Fruit fly (Drosophila melanogaster) whole organism, embryonic: ENCODE data around the gene CG43072.

ENCODE experiments used
- Adf1 ChIP-seq: fragments of 200-800 bp; sonication (Bioruptor generic); IDR thresholded peaks from 2 replicates; pipeline ENCODE4 v1.3.6; 2022; ENCODE audit warnings: missing biosample characterization, missing genetic modification characterization
- BtbVII ChIP-seq: fragments of 200-800 bp; sonication (Bioruptor generic); optimal IDR thresholded peaks from 3 replicates; lab custom pipeline; 2017; ENCODE audit warnings: missing biosample characterization, mild to moderate bottlenecking, missing genetic modification characterization
- CG12071 ChIP-seq: fragments of 200-800 bp; sonication (Bioruptor generic); optimal IDR thresholded peaks from 3 replicates; lab custom pipeline; 2018; ENCODE audit warnings: missing biosample characterization, mild to moderate bottlenecking, missing genetic modification characterization
- CG12219 ChIP-seq: fragments of 200-800 bp; sonication (Bioruptor generic); optimal IDR thresholded peaks from 3 replicates; lab custom pipeline; 2018; ENCODE audit warnings: missing biosample characterization, mild to moderate bottlenecking, missing genetic modification characterization
- CG12299 ChIP-seq: fragments of 200-800 bp; sonication (Bioruptor generic); optimal IDR thresholded peaks from 2 replicates; lab custom pipeline; 2018; ENCODE audit warnings: missing biosample characterization, mild to moderate bottlenecking, missing genetic modification characterization
- CG15601 ChIP-seq: fragments of 200-800 bp; sonication (Bioruptor generic); optimal IDR thresholded peaks from 3 replicates; lab custom pipeline; 2019; ENCODE audit warnings: missing biosample characterization, mild to moderate bottlenecking, missing genetic modification characterization, moderate library complexity
- CG1603 ChIP-seq: fragments of 200-800 bp; sonication (Bioruptor generic); optimal IDR thresholded peaks from 2 replicates; lab custom pipeline; 2019; ENCODE audit warnings: missing biosample characterization, mild to moderate bottlenecking, missing genetic modification characterization, moderate library complexity
- CG16813 ChIP-seq: fragments of 200-800 bp; sonication (Bioruptor generic); IDR thresholded peaks from 3 replicates; pipeline ENCODE4 v1.3.6; 2022; ENCODE audit warnings: missing biosample characterization, missing genetic modification characterization; ENCODE audit not compliant: partially characterized antibody
- CG17385 ChIP-seq: fragments of 200-800 bp; sonication (Bioruptor generic); optimal IDR thresholded peaks from 3 replicates; lab custom pipeline; 2018; ENCODE audit warnings: missing biosample characterization, mild to moderate bottlenecking, missing genetic modification characterization
- CG2199 ChIP-seq: fragments of 200-800 bp; sonication (Bioruptor generic); IDR thresholded peaks from 3 replicates; pipeline ENCODE4 v1.3.6; 2022; ENCODE audit warnings: missing biosample characterization, missing genetic modification characterization
- CG2678 ChIP-seq: fragments of 200-800 bp; sonication (Bioruptor generic); optimal IDR thresholded peaks from 3 replicates; lab custom pipeline; 2019; ENCODE audit warnings: missing biosample characterization, mild to moderate bottlenecking, missing genetic modification characterization, moderate library complexity
- CG31441 ChIP-seq: fragments of 200-800 bp; sonication (Bioruptor generic); IDR thresholded peaks from 2 replicates; pipeline ENCODE4 v1.3.6; 2022; ENCODE audit warnings: missing biosample characterization, missing genetic modification characterization
- CG3281 ChIP-seq: fragments of 200-800 bp; sonication (Bioruptor generic); optimal IDR thresholded peaks from 3 replicates; lab custom pipeline; 2017; ENCODE audit warnings: missing biosample characterization, mild to moderate bottlenecking, missing genetic modification characterization
- CG33213 ChIP-seq: fragments of 200-800 bp; sonication (Bioruptor generic); optimal IDR thresholded peaks from 3 replicates; lab custom pipeline; 2016; ENCODE audit warnings: missing biosample characterization, missing genetic modification characterization
- CG34376 ChIP-seq: fragments of 200-800 bp; sonication (Bioruptor generic); optimal IDR thresholded peaks from 2 replicates; lab custom pipeline; 2018; ENCODE audit warnings: missing biosample characterization, mild to moderate bottlenecking, missing genetic modification characterization
- CG4854 ChIP-seq: fragments of 200-800 bp; sonication (Bioruptor generic); optimal IDR thresholded peaks from 2 replicates; lab custom pipeline; 2016; ENCODE audit warnings: missing biosample characterization, missing genetic modification characterization, inconsistent platforms
- CG6813 ChIP-seq: fragments of 200-800 bp; sonication (Bioruptor generic); optimal IDR thresholded peaks from 2 replicates; lab custom pipeline; 2017; ENCODE audit warnings: missing biosample characterization, missing genetic modification characterization, mild to moderate bottlenecking, moderate library complexity, missing genetic modification reagents
- CG7987 ChIP-seq: fragments of 200-800 bp; sonication (Bioruptor generic); optimal IDR thresholded peaks from 2 replicates; lab custom pipeline; 2018; ENCODE audit warnings: missing biosample characterization, mild to moderate bottlenecking, missing genetic modification characterization, moderate library complexity
- CG8290 ChIP-seq, 3 experiments: fragments of 200-800 bp; sonication (Bioruptor generic); optimal IDR thresholded peaks; 2 replicates each; lab custom pipeline; 2016 to 2019; ENCODE audit warnings: missing biosample characterization in 3 of 3, missing genetic modification characterization in 3 of 3, mild to moderate bottlenecking in 2 of 3, moderate library complexity in 1 of 3
- CTCF ChIP-seq: fragments of 200-800 bp; sonication (Bioruptor generic); optimal IDR thresholded peaks from 2 replicates; lab custom pipeline; 2017; ENCODE audit warnings: missing biosample characterization, mild to moderate bottlenecking, missing genetic modification characterization, moderate library complexity
- CkIIα-i1 ChIP-seq: fragments of 200-800 bp; sonication (Bioruptor generic); IDR thresholded peaks from 2 replicates; pipeline ENCODE4 v1.3.6; 2022; ENCODE audit warnings: missing biosample characterization, missing genetic modification characterization
- Doc3 ChIP-seq: fragments of 200-800 bp; sonication (Bioruptor generic); IDR thresholded peaks from 3 replicates; pipeline ENCODE4 v1.3.6; 2022; ENCODE audit warnings: missing biosample characterization, missing genetic modification characterization; ENCODE audit not compliant: partially characterized antibody
- Dp ChIP-seq: fragments of 200-800 bp; sonication (Bioruptor generic); optimal IDR thresholded peaks from 2 replicates; lab custom pipeline; 2018; ENCODE audit warnings: missing biosample characterization, mild to moderate bottlenecking, missing genetic modification characterization, moderate library complexity
- Eip74EF ChIP-seq, 2 experiments: fragments of 200-800 bp in 1 of 2; fragments of >200 bp in 1 of 2; sonication (Bioruptor generic) in 1 of 2; optimal IDR thresholded peaks; 2 replicates each; lab custom pipeline; 2017 to 2019; ENCODE audit warnings: missing biosample characterization in 2 of 2, missing genetic modification characterization in 2 of 2, mild to moderate bottlenecking in 1 of 2, moderate library complexity in 1 of 2
- HmgZ ChIP-seq: fragments of 200-800 bp; sonication (Bioruptor generic); optimal IDR thresholded peaks from 2 replicates; lab custom pipeline; 2018; ENCODE audit warnings: missing biosample characterization, mild to moderate bottlenecking, missing genetic modification characterization
- MTF-1 ChIP-seq: fragments of 200-800 bp; sonication (Bioruptor generic); optimal IDR thresholded peaks from 2 replicates; lab custom pipeline; 2018; ENCODE audit warnings: missing biosample characterization, mild to moderate bottlenecking, missing genetic modification characterization, borderline replicate concordance
- Med ChIP-seq: fragments of 200-800 bp; sonication (Bioruptor generic); peaks from one replicate; lab custom pipeline; 2016; ENCODE audit warnings: missing biosample characterization, missing genetic modification characterization, mild to moderate bottlenecking, inconsistent platforms, moderate library complexity
- Myb ChIP-seq: fragments of 200-800 bp; sonication (Bioruptor generic); optimal IDR thresholded peaks from 2 replicates; lab custom pipeline; 2016; ENCODE audit warnings: missing biosample characterization, missing genetic modification characterization
- Nf-YB ChIP-seq: fragments of 200-800 bp; sonication (Bioruptor generic); optimal IDR thresholded peaks from 3 replicates; lab custom pipeline; 2019; ENCODE audit warnings: missing biosample characterization, mild to moderate bottlenecking, missing genetic modification characterization, moderate library complexity
- Opbp ChIP-seq: fragments of 200-800 bp; sonication (Bioruptor generic); IDR thresholded peaks from 3 replicates; pipeline ENCODE4 v1.3.6; 2022; ENCODE audit warnings: missing biosample characterization, missing genetic modification characterization; ENCODE audit not compliant: partially characterized antibody
- PHDP ChIP-seq: fragments of 200-800 bp; sonication (Bioruptor generic); optimal IDR thresholded peaks from 3 replicates; lab custom pipeline; 2018; ENCODE audit warnings: missing biosample characterization, mild to moderate bottlenecking, missing genetic modification characterization, moderate library complexity
- Pdp1 ChIP-seq, 2 experiments: fragments of 200-800 bp; sonication (Bioruptor generic); optimal IDR thresholded peaks; 3 replicates each; lab custom pipeline; 2016; ENCODE audit warnings: missing biosample characterization in 2 of 2, missing genetic modification characterization in 2 of 2, mild to moderate bottlenecking in 1 of 2, moderate library complexity in 1 of 2
- Xrp1 ChIP-seq: fragments of 200-800 bp; sonication (Bioruptor generic); IDR thresholded peaks from 2 replicates; pipeline ENCODE4 v1.3.6; 2022; ENCODE audit warnings: missing biosample characterization, missing genetic modification characterization
- ac ChIP-seq: fragments of 200-800 bp; sonication (Bioruptor generic); optimal IDR thresholded peaks from 3 replicates; lab custom pipeline; 2017; ENCODE audit warnings: missing biosample characterization, mild to moderate bottlenecking, missing genetic modification characterization
- bsh ChIP-seq, 2 experiments: fragments of 200-800 bp; sonication (Bioruptor generic); optimal IDR thresholded peaks; 2 replicates each; lab custom pipeline; 2017 to 2018; ENCODE audit warnings: mild to moderate bottlenecking in 2 of 2, missing biosample characterization in 2 of 2, missing genetic modification characterization in 2 of 2, moderate library complexity in 1 of 2
- dan ChIP-seq: fragments of 200-800 bp; sonication (Bioruptor generic); IDR thresholded peaks from 2 replicates; pipeline ENCODE4 v1.3.6; 2022; ENCODE audit warnings: missing biosample characterization, missing genetic modification characterization
- dysf ChIP-seq: fragments of 200-800 bp; sonication (Bioruptor generic); IDR thresholded peaks from 3 replicates; pipeline ENCODE4 v1.3.6; 2022; ENCODE audit warnings: missing biosample characterization, missing genetic modification characterization
- exex ChIP-seq: fragments of 200-800 bp; sonication (Bioruptor generic); optimal IDR thresholded peaks from 4 replicates; lab custom pipeline; 2018; ENCODE audit warnings: missing biosample characterization, mild to moderate bottlenecking, missing genetic modification characterization, moderate library complexity
- gcm ChIP-seq: fragments of 200-800 bp; sonication (Bioruptor generic); optimal IDR thresholded peaks from 2 replicates; lab custom pipeline; 2019; ENCODE audit warnings: missing biosample characterization, mild to moderate bottlenecking, missing genetic modification characterization, moderate library complexity
- gro ChIP-seq: fragments of 200-800 bp; sonication (Bioruptor generic); optimal IDR thresholded peaks from 2 replicates; lab custom pipeline; 2016; ENCODE audit warnings: missing biosample characterization, missing genetic modification characterization
- h ChIP-seq: fragments of >200 bp; optimal IDR thresholded peaks from 2 replicates; lab custom pipeline; 2017
- mirr ChIP-seq: fragments of 200-800 bp; sonication (Bioruptor generic); optimal IDR thresholded peaks from 3 replicates; lab custom pipeline; 2018; ENCODE audit warnings: missing biosample characterization, mild to moderate bottlenecking, missing genetic modification characterization
- rib ChIP-seq: fragments of 200-800 bp; sonication (Bioruptor generic); IDR thresholded peaks from 2 replicates; pipeline ENCODE4 v1.3.6; 2022; ENCODE audit warnings: missing biosample characterization, missing genetic modification characterization
- salm ChIP-seq: fragments of 200-800 bp; sonication (Bioruptor generic); optimal IDR thresholded peaks from 2 replicates; lab custom pipeline; 2018; ENCODE audit warnings: missing biosample characterization, mild to moderate bottlenecking, missing genetic modification characterization
- sd ChIP-seq: fragments of 200-800 bp; sonication (Bioruptor generic); optimal IDR thresholded peaks from 3 replicates; lab custom pipeline; 2018; ENCODE audit warnings: missing biosample characterization, mild to moderate bottlenecking, missing genetic modification characterization, moderate library complexity
- sens ChIP-seq: fragments of 200-800 bp; sonication (Bioruptor generic); peaks from one replicate; lab custom pipeline; 2016; ENCODE audit warnings: missing biosample characterization, missing genetic modification characterization
- toy ChIP-seq: fragments of 200-800 bp; sonication (Bioruptor generic); IDR thresholded peaks from 2 replicates; pipeline ENCODE4 v1.3.6; 2022; ENCODE audit warnings: missing biosample characterization, missing genetic modification characterization
- trem ChIP-seq: fragments of 200-800 bp; optimal IDR thresholded peaks from 3 replicates; lab custom pipeline; 2019; ENCODE audit warnings: missing biosample characterization, mild to moderate bottlenecking, missing genetic modification characterization, moderate library complexity

Gene CG43072

dm6 chr3L:21065212-21065902 lies at the start of gene CG43072:
Gene CG43072, plus strand, starts transcription at chr3L:21065852.
- peak; percentile 49 for TF ChIP-seq CG12299 (tag; lab: Kevin White, UChicago)
- TF ChIP-seq dan (GFP tag; lab: Robert Waterston, UW), result no peak
- peak; percentile 19 for TF ChIP-seq ac
- peak; percentile 12 for TF ChIP-seq CG1603 (tag; lab: Kevin White, UChicago)
- TF ChIP-seq Opbp (GFP tag; lab: Robert Waterston, UW), result 0 out of 3 replicates have a peak, but pooled peaks have one; percentile 34
- peak; percentile 43 for TF ChIP-seq CG12219
- TF ChIP-seq Med (GFP tag; lab: Kevin White, UChicago), result peak; percentile 70
- peak; percentile 66 for TF ChIP-seq CG6813 (GFP tag; lab: Kevin White, UChicago)
- peak in 1 of 2 experiments; percentile 55 for TF ChIP-seq Pdp1 (GFP tag; optimal IDR thresholded peaks at IDR 0.05; lab: Kevin White, UChicago)
- TF ChIP-seq CG17385 (GFP tag; lab: Kevin White, UChicago), result peak; percentile 45
- peak; percentile 53 for TF ChIP-seq HmgZ
- TF ChIP-seq PHDP (tag; lab: Kevin White, UChicago), result peak; percentile 70
- no peak for TF ChIP-seq toy (GFP tag; lab: Robert Waterston, UW)
- peak; percentile 84 for TF ChIP-seq mirr (GFP tag; lab: Kevin White, UChicago)
- TF ChIP-seq sens (GFP tag; lab: Kevin White, UChicago), result peak; percentile 75
- TF ChIP-seq gro, result peak; percentile 42
- TF ChIP-seq Xrp1, result 0 out of 2 replicates have a peak, but pooled peaks have one; percentile 29
- peak; percentile 74 for TF ChIP-seq BtbVII (GFP tag; lab: Kevin White, UChicago)
- peak; percentile 11 for TF ChIP-seq Dp
- peak; percentile 61; the same call in 1 of the 3 replicates for TF ChIP-seq CG2199 (GFP tag; lab: Robert Waterston, UW)
- peak; percentile 59 for TF ChIP-seq CG2678 (tag; lab: Kevin White, UChicago)
- TF ChIP-seq h (lab: Kevin White, UChicago), result no peak
- TF ChIP-seq Adf1 (GFP tag; lab: Robert Waterston, UW), result peak; percentile 14; the same call in 1 of the 2 replicates
- peak; percentile 4 for TF ChIP-seq CG33213 (GFP tag; lab: Kevin White, UChicago)
- peak; percentile 32 for TF ChIP-seq CG3281 (GFP tag; lab: Kevin White, UChicago)
- no peak for TF ChIP-seq Doc3 (GFP tag; lab: Robert Waterston, UW)
- peak; percentile 99 for TF ChIP-seq CG34376 (GFP tag; lab: Kevin White, UChicago)
- peak; percentile 53 for TF ChIP-seq Myb (GFP tag; lab: Kevin White, UChicago)
- TF ChIP-seq CG31441 (GFP tag; lab: Robert Waterston, UW), result 0 out of 2 replicates have a peak, but pooled peaks have one; percentile 15
- peak; percentile 26 for TF ChIP-seq Nf-YB (GFP tag; lab: Kevin White, UChicago)
- TF ChIP-seq bsh (GFP tag; optimal IDR thresholded peaks at IDR 0.05; lab: Kevin White, UChicago), result peak; percentile 8 to 14
- peak; percentile 4 for TF ChIP-seq trem
- TF ChIP-seq rib, result no peak
- no peak for TF ChIP-seq CkIIα-i1 (GFP tag; lab: Robert Waterston, UW)
- peak; percentile 83 for TF ChIP-seq CTCF (GFP tag; lab: Kevin White, UChicago)
- TF ChIP-seq CG16813 (GFP tag; lab: Robert Waterston, UW), result peak; percentile 34; the same call in 1 of the 3 replicates
- TF ChIP-seq CG7987 (GFP tag; lab: Kevin White, UChicago), result peak; percentile 14
- TF ChIP-seq CG8290 (GFP tag; optimal IDR thresholded peaks at IDR 0.05; lab: Kevin White, UChicago), result no peak
- TF ChIP-seq CG8290 (tag; optimal IDR thresholded peaks at IDR 0.05; lab: Kevin White, UChicago), result peak in 1 of 2 experiments; percentile 24
- TF ChIP-seq MTF-1 (GFP tag; lab: Kevin White, UChicago), result peak; percentile 19
- no peak for TF ChIP-seq CG4854 (GFP tag; lab: Kevin White, UChicago)
- peak; percentile 7 for TF ChIP-seq CG15601 (tag; lab: Kevin White, UChicago)
- TF ChIP-seq gcm (GFP tag; lab: Kevin White, UChicago), result peak; percentile 36
- TF ChIP-seq exex, result peak; percentile 97
- peak; percentile 98 for TF ChIP-seq sd
- TF ChIP-seq Eip74EF (GFP tag; optimal IDR thresholded peaks at IDR 0.05; lab: Kevin White, UChicago), result peak in 1 of 2 experiments; percentile 49
- no peak for TF ChIP-seq dysf (GFP tag; lab: Robert Waterston, UW)
- peak; percentile 87 for TF ChIP-seq salm (tag; lab: Kevin White, UChicago)
- peak; percentile 50 for TF ChIP-seq CG12071
